Worm (Caenorhabditis elegans) whole organism, L4 larva: ENCODE results near the gene npax-4.
A peak's percentile ranks its signal among the peaks of the same experiment; 100 is the strongest.

ENCODE experiments used
- F10B5.3 ChIP-seq: sonication (generic microtip); optimal IDR thresholded peaks from 2 replicates; lab custom pipeline; 2016; ENCODE audit warnings: mild to moderate bottlenecking, missing genetic modification characterization, missing compliant biosample characterization
- Y105C5A.15 ChIP-seq: fragments of 200-800 bp; sonication (Bioruptor generic); IDR thresholded peaks from 2 replicates; pipeline ENCODE4 v1.3.6; 2022; ENCODE audit warnings: missing genetic modification characterization, missing compliant biosample characterization
- attf-4 ChIP-seq: sonication (generic microtip); optimal IDR thresholded peaks from 3 replicates; lab custom pipeline; 2017; ENCODE audit warnings: missing biosample characterization, missing genetic modification characterization
- ctbp-1 ChIP-seq: fragments of 200-800 bp; sonication (Bioruptor generic); IDR thresholded peaks from 2 replicates; pipeline ENCODE4 v1.3.6; 2022; ENCODE audit warnings: missing genetic modification reagents, missing genetic modification characterization, missing compliant biosample characterization
- daf-12 ChIP-seq: fragments of 150-350 bp; optimal IDR thresholded peaks from 2 replicates; lab custom pipeline; 2014; ENCODE audit warnings: missing biosample characterization, missing genetic modification reagents, missing genetic modification characterization
- daf-19 ChIP-seq: fragments of 200-800 bp; sonication (Bioruptor generic); conservative IDR thresholded peaks from 2 replicates; pipeline ENCODE4 v1.3.6; 2022; ENCODE audit warnings: missing genetic modification characterization, missing compliant biosample characterization
- dmd-8 ChIP-seq: fragments of 200-800 bp; sonication (Bioruptor generic); IDR thresholded peaks from 2 replicates; pipeline ENCODE4 v1.3.6; 2022; ENCODE audit warnings: missing genetic modification characterization, missing compliant biosample characterization
- hif-1 ChIP-seq, 2 experiments: sonication (generic microtip); optimal IDR thresholded peaks; 2 replicates each; lab custom pipeline; 2016 to 2017; ENCODE audit warnings: missing compliant biosample characterization in 2 of 2, missing genetic modification characterization in 2 of 2, missing genetic modification reagents in 2 of 2, missing genotype in 2 of 2, mild to moderate bottlenecking in 1 of 2
- lim-7 ChIP-seq: fragments of 200-800 bp; sonication (Bioruptor generic); IDR thresholded peaks from 2 replicates; pipeline ENCODE4 v1.3.6; 2022; ENCODE audit warnings: missing genetic modification characterization, missing compliant biosample characterization
- lin-1 ChIP-seq: fragments of 200-800 bp; sonication (Bioruptor generic); IDR thresholded peaks from 2 replicates; pipeline ENCODE4 v1.3.6; 2022; ENCODE audit warnings: missing genetic modification reagents, missing genetic modification characterization, missing compliant biosample characterization
- lin-15B ChIP-seq: fragments of 150-350 bp; sonication (generic microtip); optimal IDR thresholded peaks from 3 replicates; lab custom pipeline; 2014; ENCODE audit warnings: missing biosample characterization, missing genetic modification characterization
- lin-29 ChIP-seq: fragments of 200-800 bp; sonication (Bioruptor generic); IDR thresholded peaks from 2 replicates; pipeline ENCODE4 v1.3.6; 2022; ENCODE audit warnings: missing genetic modification reagents, missing genetic modification characterization, missing compliant biosample characterization
- madf-5 ChIP-seq, 2 experiments: fragments of 200-800 bp; sonication (Bioruptor generic); IDR thresholded peaks; 2 replicates each; pipeline ENCODE4 v1.3.6; 2022; ENCODE audit warnings: missing compliant biosample characterization in 2 of 2, missing genetic modification characterization in 2 of 2
- mep-1 ChIP-seq: fragments of 150-350 bp; sonication (generic microtip); optimal IDR thresholded peaks from 3 replicates; lab custom pipeline; 2014; ENCODE audit warnings: missing biosample characterization, missing genetic modification characterization
- mxl-3 ChIP-seq: fragments of 200-800 bp; sonication (Bioruptor generic); optimal IDR thresholded peaks from 2 replicates; lab custom pipeline; 2018; ENCODE audit warnings: mild to moderate bottlenecking, missing genetic modification characterization, missing compliant biosample characterization
- nhr-102 ChIP-seq: sonication (generic microtip); optimal IDR thresholded peaks from 2 replicates; lab custom pipeline; 2016; ENCODE audit warnings: mild to moderate bottlenecking, missing genetic modification characterization, moderate library complexity, missing compliant biosample characterization
- nhr-76 ChIP-seq: fragments of 150-350 bp; optimal IDR thresholded peaks from 2 replicates; lab custom pipeline; 2014; ENCODE audit warnings: missing biosample characterization, missing genetic modification characterization
- pha-4 ChIP-seq, 2 experiments: fragments of 150-350 bp in 1 of 2; fragments of 200-800 bp in 1 of 2; sonication (Bioruptor generic) in 1 of 2; IDR thresholded peaks in 1 of 2; optimal IDR thresholded peaks in 1 of 2; 2 replicates each; pipeline versions ENCODE4 v1.3.6 to Lab custom; 2014 to 2022; ENCODE audit warnings: missing genetic modification characterization in 2 of 2, missing genetic modification reagents in 2 of 2, missing biosample characterization in 1 of 2, missing compliant biosample characterization in 1 of 2
- rbr-2 ChIP-seq: sonication (generic microtip); optimal IDR thresholded peaks from 2 replicates; lab custom pipeline; 2016; ENCODE audit warnings: missing genotype, missing genetic modification characterization, missing compliant biosample characterization
- skn-1 ChIP-seq: fragments of 150-350 bp; optimal IDR thresholded peaks from 2 replicates; lab custom pipeline; 2014; ENCODE audit warnings: missing biosample characterization, missing genetic modification characterization
- snpc-4 ChIP-seq: fragments of 150-350 bp; optimal IDR thresholded peaks from 2 replicates; lab custom pipeline; 2014; ENCODE audit warnings: missing biosample characterization, missing genetic modification characterization
- unc-130 ChIP-seq: sonication (generic microtip); optimal IDR thresholded peaks from 2 replicates; lab custom pipeline; 2016; ENCODE audit warnings: missing genetic modification reagents, missing genetic modification characterization, missing compliant biosample characterization
- zag-1 ChIP-seq: fragments of 150-350 bp; optimal IDR thresholded peaks from 2 replicates; lab custom pipeline; 2014; ENCODE audit warnings: missing biosample characterization, missing genetic modification characterization
- zfp-3 ChIP-seq: fragments of 200-800 bp; sonication (Bioruptor generic); conservative IDR thresholded peaks from 2 replicates; pipeline ENCODE4 v1.3.6; 2022; ENCODE audit warnings: missing genetic modification reagents, missing genetic modification characterization, missing compliant biosample characterization
- zip-2 ChIP-seq: fragments of 150-350 bp; optimal IDR thresholded peaks from 2 replicates; lab custom pipeline; 2014; ENCODE audit warnings: missing biosample characterization, missing genetic modification characterization

The npax-4 gene

DNA sequence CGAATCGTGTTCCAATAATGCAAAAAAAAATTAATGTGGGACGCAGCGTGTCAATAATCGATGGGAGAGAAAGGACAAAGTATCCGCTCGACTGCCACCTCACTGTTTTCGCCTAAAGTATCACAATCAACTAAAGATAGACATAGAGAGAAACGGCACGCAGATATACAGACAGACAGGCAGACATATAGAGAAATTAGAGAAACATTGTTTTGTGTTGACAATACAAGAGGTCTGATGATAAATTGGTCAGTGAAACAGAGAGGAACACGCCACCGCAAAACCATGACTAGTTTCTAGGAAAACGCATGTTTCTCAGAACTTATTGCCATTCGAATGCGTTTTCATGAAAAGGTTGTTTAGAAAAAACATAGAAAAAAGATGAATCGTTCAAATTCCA lies 49.1 kb downstream of the npax-4 start, which contains the start of gene T28C6.8 (continued):
- TF ChIP-seq F10B5.3 (tag; lab: Kevin White, UChicago) (no peak), zip-2 (tag; lab: Kevin White, UChicago) (no peak), snpc-4 (tag; lab: Kevin White, UChicago) (no peak), nhr-102 (tag; lab: Kevin White, UChicago) (no peak), rbr-2 (no peak), attf-4 (tag; lab: Kevin White, UChicago) (no peak), unc-130 (GFP tag; lab: Kevin White, UChicago) (no peak), madf-5 (GFP tag; IDR thresholded peaks at IDR 0.05; lab: Robert Waterston, UW) (no peak), lin-1 (GFP tag; lab: Robert Waterston, UW) (0 out of 2 replicates have a peak, but pooled peaks have one; percentile 25), nhr-76 (no peak), zfp-3 (GFP tag; lab: Robert Waterston, UW) (no peak), daf-19 (no peak), mxl-3 (peak; percentile 83), lin-15B (tag; lab: Kevin White, UChicago) (no peak), Y105C5A.15 (GFP tag; lab: Robert Waterston, UW) (no peak), pha-4 (GFP tag; IDR thresholded peaks at IDR 0.05; lab: Robert Waterston, UW) (no peak), pha-4 (tag; optimal IDR thresholded peaks at IDR 0.05; lab: Kevin White, UChicago) (no peak)
- TF ChIP-seq, all 104 proteins: peak for 21

DNA sequence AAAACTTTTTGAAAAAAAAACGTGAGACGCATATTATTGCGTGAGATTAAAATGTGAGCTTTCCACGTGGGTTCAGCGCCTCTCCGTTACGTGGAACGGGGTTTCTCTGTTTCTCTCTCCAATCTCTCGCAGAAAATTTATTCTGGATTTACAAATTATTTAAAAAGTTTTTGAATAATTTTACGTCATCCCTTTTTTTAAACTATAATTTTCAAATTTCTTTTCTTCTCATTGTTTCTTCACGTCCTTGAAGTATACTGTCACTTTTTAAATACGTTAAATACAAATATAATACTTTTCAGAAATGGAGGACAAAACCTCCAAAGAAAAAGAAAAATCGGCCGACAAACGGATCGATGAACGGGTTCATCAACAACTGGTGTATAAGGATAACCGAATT lies 52.2 kb downstream of the npax-4 start, which contains the start of gene T28C6.7:
TSS of gene T28C6.7 (plus strand) at position 301 of the 400 bp plus-strand sequence.
- TF ChIP-seq lin-29 (GFP tag; lab: Robert Waterston, UW) (no peak), daf-12 (no peak), rbr-2 (no peak), zfp-3 (GFP tag; lab: Robert Waterston, UW) (no peak), dmd-8 (GFP tag; lab: Robert Waterston, UW) (no peak), skn-1 (tag; lab: Kevin White, UChicago) (no peak), nhr-76 (no peak), hif-1 (tag; optimal IDR thresholded peaks at IDR 0.05; lab: Kevin White, UChicago) (no peak), lim-7 (no peak), ctbp-1 (no peak), mep-1 (tag; lab: Kevin White, UChicago) (no peak), zag-1 (tag; lab: Kevin White, UChicago) (no peak)
- TF ChIP-seq, all 104 proteins: peak for 0
